Worm (Caenorhabditis elegans): ENCODE measurements around the gene srx-115.

DNA sequence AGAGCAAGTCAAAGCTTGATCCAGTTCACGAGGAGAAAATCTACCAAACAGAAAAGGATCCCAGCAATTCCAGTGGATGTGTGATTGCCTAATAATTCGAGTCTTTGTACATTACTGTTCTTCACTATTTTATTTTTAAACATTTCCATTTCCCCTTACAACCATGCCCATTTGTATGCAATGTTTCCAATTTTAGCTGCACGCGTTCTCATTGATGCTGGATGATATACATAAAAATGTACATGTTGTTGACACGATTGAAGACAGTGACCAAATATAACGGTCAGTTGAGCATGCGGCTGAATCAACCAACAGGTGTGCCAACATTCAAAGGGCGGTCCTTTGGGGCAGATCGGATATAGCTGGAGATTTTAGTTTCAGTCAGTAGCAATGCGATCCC, 4.6 kb downstream of the srx-115 start, which contains the start of gene B0507.1:
- no peak for TF ChIP-seq unc-62 (GFP tag; optimal IDR thresholded peaks at IDR 0.05)
- no peak for TF ChIP-seq ama-1 (optimal IDR thresholded peaks at IDR 0.05)
- TF ChIP-seq unc-55 (GFP tag; optimal IDR thresholded peaks at IDR 0.05), result no peak
- TF ChIP-seq ztf-4 (tag; optimal IDR thresholded peaks at IDR 0.05), result no peak
- TF ChIP-seq lin-11 (tag; optimal IDR thresholded peaks at IDR 0.05), result no peak
- TF ChIP-seq lsy-2 (tag; optimal IDR thresholded peaks at IDR 0.05), result no peak
- TF ChIP-seq snpc-4 (tag; optimal IDR thresholded peaks at IDR 0.05), result no peak
- no peak for TF ChIP-seq skn-1 (tag; optimal IDR thresholded peaks at IDR 0.05)
- no peak for TF ChIP-seq egl-27 (tag; optimal IDR thresholded peaks at IDR 0.05)
- TF ChIP-seq unc-39 (tag; optimal IDR thresholded peaks at IDR 0.05), result no peak
- TF ChIP-seq ceh-82 (tag; optimal IDR thresholded peaks at IDR 0.05), result no peak

All from whole organism, L2 larva.